Worm (Caenorhabditis elegans): Measurements from ENCODE around the gene C49A9.1.
A peak's percentile ranks its signal among the peaks of the same experiment; 100 is the strongest.

The C49A9.1 gene

DNA sequence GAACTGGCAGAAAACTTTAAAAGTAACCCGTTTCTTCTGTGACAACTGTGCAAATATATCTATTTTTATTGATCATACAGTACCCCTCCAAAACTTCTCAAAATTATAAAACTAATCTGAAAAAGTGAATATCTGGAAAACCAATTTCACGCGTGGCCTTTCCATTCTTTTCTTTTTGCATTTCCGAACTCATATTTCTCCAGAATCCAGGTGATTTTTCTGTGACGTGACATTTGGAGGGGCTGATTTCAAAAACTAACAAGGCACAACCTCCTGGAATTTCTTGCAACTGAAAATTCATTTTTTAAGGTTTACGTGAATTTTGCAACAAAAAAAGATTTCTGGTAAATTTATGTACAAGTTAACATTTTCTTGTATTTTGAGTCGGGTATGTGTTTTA, 27.7 kb upstream of the C49A9.1 start:
- no peak for TF ChIP-seq ekl-4 (GFP tag; IDR thresholded peaks at IDR 0.05)
- no peak for TF ChIP-seq F52B5.7 (tag; optimal IDR thresholded peaks at IDR 0.05)
- no peak for TF ChIP-seq nfya-2 (GFP tag; IDR thresholded peaks at IDR 0.05)

DNA sequence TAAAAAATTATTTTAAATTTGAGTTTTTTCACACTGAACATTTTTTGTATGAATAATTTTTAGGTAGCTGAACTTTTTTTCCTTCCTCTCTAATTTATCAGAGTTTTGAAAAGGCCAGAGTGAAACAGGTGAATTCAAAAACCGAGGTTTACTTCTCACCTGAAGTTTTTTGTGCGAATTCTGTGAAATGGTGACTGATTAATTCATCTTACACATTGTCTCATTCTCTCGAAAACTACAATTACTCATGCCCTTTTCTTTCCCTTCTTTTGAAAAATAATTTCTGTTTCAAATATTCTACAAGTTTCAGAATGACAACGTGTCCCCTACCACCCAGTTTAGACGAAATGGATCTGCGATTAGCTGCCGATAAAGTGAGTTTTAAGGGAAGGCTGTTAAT, 26.2 kb upstream of the C49A9.1 start, which contains the start of gene tkr-2:
Gene tkr-2 (plus strand): TSS at position 301 of the 400 bp plus-strand sequence.
- TF ChIP-seq F57C9.4 (tag; optimal IDR thresholded peaks at IDR 0.05) (no peak), mel-28 (tag; optimal IDR thresholded peaks at IDR 0.05; ENCODE audit: borderline replicate concordance) (no peak), dpl-1 (GFP tag; optimal IDR thresholded peaks at IDR 0.05) (no peak), B0035.1 (tag; optimal IDR thresholded peaks at IDR 0.05) (no peak), hlh-12 (tag; optimal IDR thresholded peaks at IDR 0.05) (no peak), sptf-2 (GFP tag; optimal IDR thresholded peaks at IDR 0.05) (no peak), D2030.7 (GFP tag; IDR thresholded peaks at IDR 0.05) (no peak), nhr-90 (tag; optimal IDR thresholded peaks at IDR 0.05) (no peak), dox-1 (GFP tag; IDR thresholded peaks at IDR 0.05) (no peak), die-1 (tag; optimal IDR thresholded peaks at IDR 0.05) (no peak), ceh-91 (GFP tag; IDR thresholded peaks at IDR 0.05) (no peak), rcor-1 (GFP tag; IDR thresholded peaks at IDR 0.05) (no peak), zfh-2 (GFP tag; conservative IDR thresholded peaks at IDR 0.05) (no peak), ets-4 (GFP tag; optimal IDR thresholded peaks at IDR 0.05) (no peak), K11D2.4 (GFP tag; IDR thresholded peaks at IDR 0.05) (no peak), lin-35 (GFP tag; optimal IDR thresholded peaks at IDR 0.05) (no peak), ZK185.1 (tag; optimal IDR thresholded peaks at IDR 0.05; ENCODE audit: poor library complexity, severe bottlenecking) (no peak), F55B11.4 (tag; optimal IDR thresholded peaks at IDR 0.05; ENCODE audit: borderline replicate concordance, insufficient read depth) (no peak), snpc-3.4 (tag; optimal IDR thresholded peaks at IDR 0.05) (no peak), lag-1 (GFP tag; IDR thresholded peaks at IDR 0.05) (no peak)

DNA sequence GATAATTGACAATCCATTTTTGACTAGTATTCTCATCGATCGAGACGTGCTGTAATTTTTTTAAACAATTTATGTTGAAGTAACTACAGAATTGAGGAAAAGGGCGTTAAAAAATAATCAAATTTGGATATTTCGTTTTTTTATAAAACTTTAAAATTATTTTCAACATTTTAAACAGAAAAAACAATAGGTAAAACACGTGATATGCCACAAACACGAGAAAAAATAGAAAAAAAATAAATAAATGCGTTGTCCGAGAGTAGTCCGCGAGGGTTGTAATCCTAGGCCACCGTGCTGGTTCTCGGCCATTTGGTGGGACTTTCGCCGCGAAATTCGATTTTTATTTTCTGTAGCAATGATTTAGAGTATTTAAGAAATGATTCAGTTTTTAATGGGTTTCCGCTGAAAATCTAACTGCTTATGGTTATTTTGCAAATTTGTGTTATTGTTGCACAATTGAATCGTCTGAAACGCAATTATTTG, 21.7 kb upstream of the C49A9.1 start, which contains the start of gene C49A9.10:
Gene C49A9.10 (minus strand): TSS at position 51 of the 483 bp plus-strand sequence.
- TF ChIP-seq attf-3 (GFP tag; conservative IDR thresholded peaks at IDR 0.05) (peak; percentile 51; the same call in 1 of the 2 replicates), Y67H2A.10 (GFP tag; conservative IDR thresholded peaks at IDR 0.05) (no peak), F22D6.2 (tag; optimal IDR thresholded peaks at IDR 0.05) (peak; percentile 79), madf-6 (GFP tag; IDR thresholded peaks at IDR 0.05) (no peak; the same call in 1 of the 2 replicates), Y53G8AR.9 (GFP tag; conservative IDR thresholded peaks at IDR 0.05) (0 out of 2 replicates have a peak, but pooled peaks have one; percentile 49), B0019.2 (GFP tag; conservative IDR thresholded peaks at IDR 0.05) (no peak), lin-35 (GFP tag; optimal IDR thresholded peaks at IDR 0.05) (peak in 2 of 3 experiments; percentile 45 to 93), snpc-1.3 (tag; optimal IDR thresholded peaks at IDR 0.05; ENCODE audit: insufficient read depth) (no peak), ZK185.1 (tag; optimal IDR thresholded peaks at IDR 0.05; ENCODE audit: poor library complexity, severe bottlenecking) (peak; percentile 97), nfya-1 (tag; optimal IDR thresholded peaks at IDR 0.05; ENCODE audit: borderline replicate concordance, insufficient read depth) (no peak), ztf-28 (GFP tag; IDR thresholded peaks at IDR 0.05) (peak; percentile 83), madf-10 (tag; optimal IDR thresholded peaks at IDR 0.05) (peak; percentile 54), snpc-1.1 (tag; optimal IDR thresholded peaks at IDR 0.05; ENCODE audit: insufficient read depth) (no peak), egl-18 (GFP tag; IDR thresholded peaks at IDR 0.05) (no peak), unc-62 (GFP tag; optimal IDR thresholded peaks at IDR 0.05) (no peak), ztf-25 (GFP tag; IDR thresholded peaks at IDR 0.05) (0 out of 2 replicates have a peak, but pooled peaks have one; percentile 34), nfya-2 (GFP tag; IDR thresholded peaks at IDR 0.05) (no peak), ccch-3 (GFP tag; optimal IDR thresholded peaks at IDR 0.05) (no peak), dpff-1 (tag; optimal IDR thresholded peaks at IDR 0.05) (no peak), madf-3 (GFP tag; IDR thresholded peaks at IDR 0.05) (peak; percentile 68; the same call in 1 of the 2 replicates), snpc-4 (GFP tag; optimal IDR thresholded peaks at IDR 0.05) (peak; percentile 81), snpc-4 (tag; optimal IDR thresholded peaks at IDR 0.05) (peak; percentile 54 to 92 (median 88)), athp-1 (tag; optimal IDR thresholded peaks at IDR 0.05) (peak; percentile 70), akir-1 (GFP tag; optimal IDR thresholded peaks at IDR 0.05) (peak; percentile 60), zfh-2 (GFP tag; conservative IDR thresholded peaks at IDR 0.05) (no peak), F10E7.11 (tag; optimal IDR thresholded peaks at IDR 0.05) (peak; percentile 49)
